Fruit fly (Drosophila melanogaster) whole organism, embryonic: ENCODE results near the gene CG13653.

Source experiments
- Atf-2 ChIP-seq: fragments of 200-800 bp; sonication (Bioruptor generic); optimal IDR thresholded peaks from 2 replicates; lab custom pipeline; 2016; ENCODE audit warnings: missing biosample characterization, missing genetic modification characterization
- Bdp1 ChIP-seq: fragments of 200-800 bp; sonication (Bioruptor generic); optimal IDR thresholded peaks from 3 replicates; lab custom pipeline; 2016; ENCODE audit warnings: missing biosample characterization, missing genetic modification characterization
- CG10209 ChIP-seq: fragments of 200-800 bp; sonication (Bioruptor generic); optimal IDR thresholded peaks from 3 replicates; lab custom pipeline; 2017; ENCODE audit warnings: missing biosample characterization, mild to moderate bottlenecking, missing genetic modification characterization, missing genetic modification reagents
- CG11504 ChIP-seq: fragments of 200-800 bp; sonication (Bioruptor generic); optimal IDR thresholded peaks from 3 replicates; lab custom pipeline; 2019; ENCODE audit warnings: missing biosample characterization, mild to moderate bottlenecking, missing genetic modification characterization, moderate library complexity
- CG12299 ChIP-seq: fragments of 200-800 bp; sonication (Bioruptor generic); optimal IDR thresholded peaks from 2 replicates; lab custom pipeline; 2018; ENCODE audit warnings: missing biosample characterization, mild to moderate bottlenecking, missing genetic modification characterization
- CG13287 ChIP-seq: fragments of 200-800 bp; sonication (Bioruptor generic); IDR thresholded peaks from 2 replicates; pipeline ENCODE4 v1.3.6; 2022; ENCODE audit warnings: missing biosample characterization, missing genetic modification characterization; ENCODE audit not compliant: partially characterized antibody
- CG14014 ChIP-seq: fragments of 200-800 bp; sonication (Bioruptor generic); IDR thresholded peaks from 2 replicates; pipeline ENCODE4 v1.3.6; 2022; ENCODE audit warnings: missing biosample characterization, missing genetic modification characterization
- CG15073 ChIP-seq: fragments of 200-800 bp; sonication (Bioruptor generic); optimal IDR thresholded peaks from 2 replicates; lab custom pipeline; 2016; ENCODE audit warnings: missing biosample characterization, missing genetic modification characterization
- CG15269 ChIP-seq: fragments of 200-800 bp; sonication (Bioruptor generic); optimal IDR thresholded peaks from 2 replicates; lab custom pipeline; 2018; ENCODE audit warnings: missing biosample characterization, mild to moderate bottlenecking, missing genetic modification characterization, moderate library complexity
- CG1529 ChIP-seq: fragments of 200-800 bp; sonication (Bioruptor generic); optimal IDR thresholded peaks from 3 replicates; lab custom pipeline; 2018; ENCODE audit warnings: missing biosample characterization, missing genetic modification characterization
- CG1792 ChIP-seq: fragments of 200-800 bp; sonication (Bioruptor generic); optimal IDR thresholded peaks from 2 replicates; lab custom pipeline; 2016; ENCODE audit warnings: missing biosample characterization, missing genetic modification characterization
- CG2116 ChIP-seq: fragments of 200-800 bp; sonication (Bioruptor generic); optimal IDR thresholded peaks from 3 replicates; lab custom pipeline; 2018; ENCODE audit warnings: missing biosample characterization, mild to moderate bottlenecking, missing genetic modification characterization
- CG3407 ChIP-seq: fragments of 200-800 bp; sonication (Bioruptor generic); optimal IDR thresholded peaks from 2 replicates; lab custom pipeline; 2018; ENCODE audit warnings: missing biosample characterization, mild to moderate bottlenecking, missing genetic modification characterization
- CG5180 ChIP-seq: fragments of 200-800 bp; sonication (Bioruptor generic); optimal IDR thresholded peaks from 3 replicates; lab custom pipeline; 2017; ENCODE audit warnings: missing biosample characterization, missing genetic modification characterization, mild to moderate bottlenecking, moderate library complexity, missing genetic modification reagents
- CG6654 ChIP-seq: fragments of 200-800 bp; sonication (Bioruptor generic); optimal IDR thresholded peaks from 2 replicates; lab custom pipeline; 2017; ENCODE audit warnings: missing biosample characterization, mild to moderate bottlenecking, missing genetic modification characterization
- CG7963 ChIP-seq: fragments of 200-800 bp; sonication (Bioruptor generic); IDR thresholded peaks from 3 replicates; pipeline ENCODE4 v1.3.6; 2022; ENCODE audit warnings: missing biosample characterization, missing genetic modification characterization; ENCODE audit not compliant: partially characterized antibody
- CG8478 ChIP-seq: fragments of >200 bp; optimal IDR thresholded peaks from 2 replicates; lab custom pipeline; 2018
- CG8944 ChIP-seq: fragments of 200-800 bp; sonication (Bioruptor generic); optimal IDR thresholded peaks from 3 replicates; lab custom pipeline; 2016; ENCODE audit warnings: missing biosample characterization, missing genetic modification characterization
- CG9727 ChIP-seq: fragments of 200-800 bp; sonication (Bioruptor generic); optimal IDR thresholded peaks from 3 replicates; lab custom pipeline; 2017; ENCODE audit warnings: missing biosample characterization, mild to moderate bottlenecking, missing genetic modification characterization
- D19B ChIP-seq: fragments of 200-800 bp; sonication (Bioruptor generic); optimal IDR thresholded peaks from 2 replicates; lab custom pipeline; 2017; ENCODE audit warnings: missing biosample characterization, mild to moderate bottlenecking, missing genetic modification characterization
- Dek ChIP-seq: fragments of 200-800 bp; sonication (Bioruptor generic); optimal IDR thresholded peaks from 3 replicates; lab custom pipeline; 2019; ENCODE audit warnings: missing biosample characterization, mild to moderate bottlenecking, missing genetic modification characterization, moderate library complexity
- Gug ChIP-seq: fragments of 200-800 bp; sonication (Bioruptor generic); IDR thresholded peaks from 4 replicates; pipeline ENCODE4 v1.3.6; 2022; ENCODE audit warnings: missing biosample characterization, missing genetic modification characterization
- Hey ChIP-seq: fragments of 200-800 bp; sonication (Bioruptor generic); optimal IDR thresholded peaks from 3 replicates; lab custom pipeline; 2018; ENCODE audit warnings: missing biosample characterization, mild to moderate bottlenecking, missing genetic modification characterization
- Hmr ChIP-seq: fragments of 200-800 bp; sonication (Bioruptor generic); optimal IDR thresholded peaks from 3 replicates; lab custom pipeline; 2017; ENCODE audit warnings: mild to moderate bottlenecking, missing biosample characterization, missing genetic modification reagents, missing genetic modification characterization
- Jarid2 ChIP-seq: fragments of 200-800 bp; sonication (Bioruptor generic); optimal IDR thresholded peaks from 3 replicates; lab custom pipeline; 2017; ENCODE audit warnings: mild to moderate bottlenecking, missing biosample characterization, missing genetic modification reagents, missing genetic modification characterization
- Meics ChIP-seq: fragments of 200-800 bp; sonication (Bioruptor generic); optimal IDR thresholded peaks from 2 replicates; lab custom pipeline; 2017; ENCODE audit warnings: missing biosample characterization, mild to moderate bottlenecking, missing genetic modification characterization
- Nf-YB ChIP-seq: fragments of 200-800 bp; sonication (Bioruptor generic); optimal IDR thresholded peaks from 3 replicates; lab custom pipeline; 2019; ENCODE audit warnings: missing biosample characterization, mild to moderate bottlenecking, missing genetic modification characterization, moderate library complexity
- Optix ChIP-seq: fragments of 200-800 bp; sonication (Bioruptor generic); IDR thresholded peaks from 3 replicates; pipeline ENCODE4 v1.3.6; 2022; ENCODE audit warnings: missing biosample characterization, missing genetic modification characterization
- Pdp1 ChIP-seq, 2 experiments: fragments of 200-800 bp; sonication (Bioruptor generic); optimal IDR thresholded peaks; 3 replicates each; lab custom pipeline; 2016; ENCODE audit warnings: missing biosample characterization in 2 of 2, missing genetic modification characterization in 2 of 2, mild to moderate bottlenecking in 1 of 2, moderate library complexity in 1 of 2
- Scr ChIP-seq: fragments of 200-800 bp; sonication (Bioruptor generic); IDR thresholded peaks from 2 replicates; pipeline ENCODE4 v1.3.6; 2022; ENCODE audit warnings: missing biosample characterization, missing genetic modification characterization; ENCODE audit not compliant: partially characterized antibody
- Sox100B ChIP-seq: fragments of 200-800 bp; sonication (Bioruptor generic); optimal IDR thresholded peaks from 3 replicates; lab custom pipeline; 2018; ENCODE audit warnings: missing biosample characterization, mild to moderate bottlenecking, missing genetic modification characterization
- Spps ChIP-seq: fragments of 200-800 bp; sonication (Bioruptor generic); optimal IDR thresholded peaks from 2 replicates; lab custom pipeline; 2018; ENCODE audit warnings: missing biosample characterization, mild to moderate bottlenecking, missing genetic modification characterization
- YL-1 ChIP-seq: fragments of 200-800 bp; sonication (Bioruptor generic); optimal IDR thresholded peaks from 3 replicates; lab custom pipeline; 2017; ENCODE audit warnings: missing biosample characterization, mild to moderate bottlenecking, missing genetic modification characterization
- ab ChIP-seq: fragments of 200-800 bp; sonication (Bioruptor generic); optimal IDR thresholded peaks from 2 replicates; lab custom pipeline; 2016; ENCODE audit warnings: missing biosample characterization, missing genetic modification characterization
- chm ChIP-seq: fragments of 200-800 bp; sonication (Bioruptor generic); IDR thresholded peaks from 2 replicates; pipeline ENCODE4 v1.3.6; 2022; ENCODE audit warnings: missing biosample characterization, missing genetic modification characterization
- da ChIP-seq: fragments of 200-800 bp; sonication (Bioruptor generic); optimal IDR thresholded peaks from 2 replicates; lab custom pipeline; 2016; ENCODE audit warnings: missing biosample characterization, missing genetic modification characterization
- fu2 ChIP-seq: fragments of 200-800 bp; sonication (Bioruptor generic); optimal IDR thresholded peaks from 2 replicates; lab custom pipeline; 2016; ENCODE audit warnings: missing biosample characterization, missing genetic modification characterization
- grn ChIP-seq: fragments of 200-800 bp; sonication (Bioruptor generic); optimal IDR thresholded peaks from 3 replicates; lab custom pipeline; 2017; ENCODE audit warnings: missing biosample characterization, missing genetic modification characterization
- gsb-n ChIP-seq: fragments of 200-800 bp; sonication (Bioruptor generic); optimal IDR thresholded peaks from 3 replicates; lab custom pipeline; 2018; ENCODE audit warnings: missing biosample characterization, mild to moderate bottlenecking, missing genetic modification characterization
- knrl ChIP-seq: fragments of 200-800 bp; sonication (Bioruptor generic); IDR thresholded peaks from 3 replicates; pipeline ENCODE4 v1.3.6; 2022; ENCODE audit warnings: missing biosample characterization, missing genetic modification characterization; ENCODE audit not compliant: partially characterized antibody
- lab ChIP-seq: fragments of 200-800 bp; sonication (Bioruptor generic); optimal IDR thresholded peaks from 3 replicates; lab custom pipeline; 2017; ENCODE audit warnings: missing biosample characterization, missing genetic modification characterization, mild to moderate bottlenecking, moderate library complexity, missing genetic modification reagents
- peb ChIP-seq: fragments of 200-800 bp; sonication (Bioruptor generic); IDR thresholded peaks from 2 replicates; pipeline ENCODE4 v1.3.6; 2022; ENCODE audit warnings: missing biosample characterization, missing genetic modification characterization
- pho ChIP-seq: fragments of 200-800 bp; sonication (Bioruptor generic); optimal IDR thresholded peaks from 2 replicates; lab custom pipeline; 2016; ENCODE audit warnings: missing biosample characterization, missing genetic modification characterization
- pnt ChIP-seq: fragments of 200-800 bp; sonication (Bioruptor generic); optimal IDR thresholded peaks from 3 replicates; lab custom pipeline; 2016; ENCODE audit warnings: missing biosample characterization, missing genetic modification characterization
- rib ChIP-seq: fragments of 200-800 bp; sonication (Bioruptor generic); IDR thresholded peaks from 2 replicates; pipeline ENCODE4 v1.3.6; 2022; ENCODE audit warnings: missing biosample characterization, missing genetic modification characterization
- seq ChIP-seq: fragments of 200-800 bp; sonication (Bioruptor generic); IDR thresholded peaks from 2 replicates; pipeline ENCODE4 v1.3.6; 2022; ENCODE audit warnings: missing biosample characterization, missing genetic modification characterization
- slbo ChIP-seq: fragments of 200-800 bp; sonication (Bioruptor generic); IDR thresholded peaks from 2 replicates; pipeline ENCODE4 v1.3.6; 2022; ENCODE audit warnings: missing biosample characterization, missing genetic modification characterization
- tio ChIP-seq: fragments of 200-800 bp; sonication (Bioruptor generic); optimal IDR thresholded peaks from 2 replicates; lab custom pipeline; 2017; ENCODE audit warnings: missing biosample characterization, missing genetic modification characterization, inconsistent platforms
- vfl ChIP-seq: fragments of 200-800 bp; sonication (Bioruptor generic); optimal IDR thresholded peaks from 2 replicates; lab custom pipeline; 2016; ENCODE audit warnings: missing biosample characterization, missing genetic modification characterization

The CG13653 gene

DNA sequence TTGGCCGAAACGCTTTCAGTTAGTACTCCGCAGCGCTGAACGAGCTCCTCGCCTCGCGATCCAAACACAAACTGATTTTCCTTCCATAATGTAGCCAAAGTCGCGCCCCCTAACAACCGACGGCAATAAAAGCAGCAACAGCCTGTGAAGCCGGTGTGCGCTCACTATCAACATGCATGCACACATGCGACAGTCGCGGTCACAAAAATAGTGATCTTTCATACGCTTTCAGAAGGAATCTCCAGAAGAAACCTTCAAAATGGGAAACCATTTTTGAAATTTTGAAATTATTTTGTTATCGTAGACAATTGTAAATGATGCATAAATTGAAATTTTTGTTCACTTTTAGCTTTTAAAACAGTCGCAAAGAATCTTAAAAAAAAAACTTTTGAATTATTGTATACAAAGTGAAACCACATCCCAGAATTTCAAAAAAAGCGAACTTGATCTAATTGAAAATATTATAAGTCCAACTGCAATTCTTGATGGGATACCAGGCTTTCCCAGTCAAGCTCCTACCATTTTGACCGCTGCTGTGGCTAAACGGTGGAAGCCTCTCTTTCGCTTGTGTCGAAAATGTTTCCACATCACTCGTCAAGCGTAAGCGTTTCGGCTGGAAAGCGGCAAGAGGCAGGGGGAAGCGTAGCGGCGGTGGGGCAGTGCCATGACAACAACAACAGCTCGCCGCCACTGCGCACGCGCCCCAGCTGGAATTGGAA, 37.1 kb downstream of the CG13653 start, which contains the start of gene Cad96Cb (continued):
- TF ChIP-seq Jarid2 (GFP tag; lab: Kevin White, UChicago) (peak; percentile 53), CG8478 (no peak), CG2116 (GFP tag; lab: Kevin White, UChicago) (peak; percentile 64), knrl (GFP tag; lab: Robert Waterston, UW) (no peak), Atf-2 (peak; percentile 88), Bdp1 (GFP tag; lab: Kevin White, UChicago) (peak; percentile 58), Dek (tag; lab: Kevin White, UChicago) (peak; percentile 46), CG5180 (GFP tag; lab: Kevin White, UChicago) (peak; percentile 79), lab (GFP tag; lab: Kevin White, UChicago) (peak; percentile 71), pho (GFP tag; lab: Kevin White, UChicago) (peak; percentile 63), Sox100B (GFP tag; lab: Kevin White, UChicago) (peak; percentile 96), CG14014 (GFP tag; lab: Robert Waterston, UW) (0 out of 2 replicates have a peak, but pooled peaks have one; percentile 41), CG11504 (peak; percentile 92), slbo (GFP tag; lab: Robert Waterston, UW) (peak; percentile 38; the same call in 1 of the 2 replicates), CG6654 (GFP tag; lab: Kevin White, UChicago) (peak; percentile 70), seq (GFP tag; lab: Robert Waterston, UW) (peak; percentile 60), Hey (tag; lab: Kevin White, UChicago) (no peak), ab (GFP tag; lab: Kevin White, UChicago) (peak; percentile 66), CG8944 (GFP tag; lab: Kevin White, UChicago) (peak; percentile 75), CG12299 (tag; lab: Kevin White, UChicago) (peak; percentile 8), CG1792 (peak; percentile 63), pnt (GFP tag; lab: Kevin White, UChicago) (peak; percentile 74), CG15073 (GFP tag; lab: Kevin White, UChicago) (peak; percentile 20), Hmr (GFP tag; lab: Kevin White, UChicago) (peak; percentile 58), CG15269 (tag; lab: Kevin White, UChicago) (peak; percentile 73), peb (GFP tag; lab: Robert Waterston, UW) (peak; percentile 23; the same call in 1 of the 2 replicates), Optix (GFP tag; lab: Robert Waterston, UW) (no peak), CG3407 (GFP tag; lab: Kevin White, UChicago) (peak; percentile 85), Meics (peak; percentile 69), Gug (GFP tag; lab: Robert Waterston, UW) (peak; percentile 36; the same call in 2 of the 4 replicates), CG7963 (GFP tag; lab: Robert Waterston, UW) (0 out of 3 replicates have a peak, but pooled peaks have one; percentile 34), Pdp1 (GFP tag; optimal IDR thresholded peaks at IDR 0.05; lab: Kevin White, UChicago) (peak; percentile 71 to 81), Scr (no peak), D19B (GFP tag; lab: Kevin White, UChicago) (peak; percentile 31), fu2 (peak; percentile 29), CG9727 (GFP tag; lab: Kevin White, UChicago) (peak; percentile 92), da (peak; percentile 41), tio (GFP tag; lab: Kevin White, UChicago) (peak; percentile 91), Spps (tag; lab: Kevin White, UChicago) (peak; percentile 78), grn (GFP tag; lab: Kevin White, UChicago) (peak; percentile 0), CG13287 (GFP tag; lab: Robert Waterston, UW) (no peak), rib (GFP tag; lab: Robert Waterston, UW) (no peak), CG10209 (GFP tag; lab: Kevin White, UChicago) (peak; percentile 85), vfl (GFP tag; lab: Kevin White, UChicago) (no peak), YL-1 (GFP tag; lab: Kevin White, UChicago) (peak; percentile 9), Nf-YB (GFP tag; lab: Kevin White, UChicago) (peak; percentile 67), CG1529 (GFP tag; lab: Kevin White, UChicago) (peak; percentile 84), chm (GFP tag; lab: Robert Waterston, UW) (0 out of 2 replicates have a peak, but pooled peaks have one; percentile 10), gsb-n (tag; lab: Kevin White, UChicago) (peak; percentile 86)
